Fruit fly (Drosophila melanogaster): ENCODE results near the gene CG9588.

Gene CG9588

dm6 chr3R:13686371-13687211 is 10.1 kb upstream of the CG9588 start, which contains the start of gene omd (continued):
- TF ChIP-seq unc-4 (GFP tag; IDR thresholded peaks at IDR 0.05; ENCODE audit: partially characterized antibody) (no peak), kni (GFP tag; optimal IDR thresholded peaks at IDR 0.05) (no peak), Dek (tag; optimal IDR thresholded peaks at IDR 0.05) (peak; percentile 52), Nf-YA (GFP tag; IDR thresholded peaks at IDR 0.05) (peak; percentile 68; the same call in 1 of the 2 replicates), caup (GFP tag; optimal IDR thresholded peaks at IDR 0.05; ENCODE audit: severe bottlenecking) (peak; percentile 77), Hand (GFP tag; optimal IDR thresholded peaks at IDR 0.05) (peak; percentile 41), NFAT (GFP tag; IDR thresholded peaks at IDR 0.05) (peak; percentile 37), sisA (GFP tag; IDR thresholded peaks at IDR 0.05) (no peak), CG8765 (GFP tag; IDR thresholded peaks at IDR 0.05) (no peak), cg (GFP tag; optimal IDR thresholded peaks at IDR 0.05) (peak; percentile 75), CG13424 (tag; optimal IDR thresholded peaks at IDR 0.05) (peak; percentile 55), CG2678 (tag; optimal IDR thresholded peaks at IDR 0.05) (no peak), Hmr (GFP tag; optimal IDR thresholded peaks at IDR 0.05) (peak; percentile 83), cad (GFP tag; optimal IDR thresholded peaks at IDR 0.05) (no peak), crp (GFP tag; optimal IDR thresholded peaks at IDR 0.05) (peak in 1 of 2 experiments; percentile 7), Sox100B (GFP tag; optimal IDR thresholded peaks at IDR 0.05) (peak; percentile 70), CG3838 (GFP tag; optimal IDR thresholded peaks at IDR 0.05) (peak; percentile 27), CG33557 (GFP tag; optimal IDR thresholded peaks at IDR 0.05) (peak; percentile 65), sens-2 (GFP tag; IDR thresholded peaks at IDR 0.05) (0 out of 2 replicates have a peak, but pooled peaks have one; percentile 30), Max (GFP tag; optimal IDR thresholded peaks at IDR 0.05) (peak; percentile 31), mld (GFP tag; IDR thresholded peaks at IDR 0.05; ENCODE audit: partially characterized antibody) (no peak), CG12219 (GFP tag; optimal IDR thresholded peaks at IDR 0.05) (peak; percentile 61), HHEX (GFP tag; optimal IDR thresholded peaks at IDR 0.05) (peak; percentile 66), CG7271 (tag; optimal IDR thresholded peaks at IDR 0.05) (no peak), Adf1 (GFP tag; IDR thresholded peaks at IDR 0.05) (peak; percentile 51; the same call in 1 of the 2 replicates), ranshi (GFP tag; IDR thresholded peaks at IDR 0.05) (peak; percentile 47; the same call in 1 of the 2 replicates), sd (tag; optimal IDR thresholded peaks at IDR 0.05) (no peak), Mes4 (GFP tag; optimal IDR thresholded peaks at IDR 0.05) (peak; percentile 45), CG6689 (GFP tag; IDR thresholded peaks at IDR 0.05) (peak; percentile 54; the same call in 1 of the 2 replicates), CG5953 (GFP tag; IDR thresholded peaks at IDR 0.05) (peak; percentile 46; the same call in 1 of the 2 replicates), Atf-2 (GFP tag; optimal IDR thresholded peaks at IDR 0.05) (peak; percentile 45), fu2 (GFP tag; optimal IDR thresholded peaks at IDR 0.05) (no peak), Neu2 (GFP tag; optimal IDR thresholded peaks at IDR 0.05; ENCODE audit: borderline replicate concordance) (no peak), CG34224 (GFP tag; IDR thresholded peaks at IDR 0.05; ENCODE audit: partially characterized antibody) (no peak), CG10366 (GFP tag; IDR thresholded peaks at IDR 0.05) (peak; percentile 47), HLH4C (GFP tag; IDR thresholded peaks at IDR 0.05; ENCODE audit: partially characterized antibody) (no peak), br (optimal IDR thresholded peaks at IDR 0.05) (no peak), ATbp (GFP tag; optimal IDR thresholded peaks at IDR 0.05) (peak; percentile 89), NK7.1 (GFP tag; optimal IDR thresholded peaks at IDR 0.05) (peak; percentile 53), tx (GFP tag; optimal IDR thresholded peaks at IDR 0.05) (peak; percentile 40), CG8359 (GFP tag; optimal IDR thresholded peaks at IDR 0.05; ENCODE audit: borderline replicate concordance) (peak; percentile 41), dimm (GFP tag; IDR thresholded peaks at IDR 0.05) (no peak), CG10543 (GFP tag; optimal IDR thresholded peaks at IDR 0.05) (peak; percentile 83), Tbp (GFP tag; optimal IDR thresholded peaks at IDR 0.05) (no peak), Rfx (GFP tag; IDR thresholded peaks at IDR 0.05) (peak; percentile 72), schlank (tag; optimal IDR thresholded peaks at IDR 0.05) (peak; percentile 58), CG10147 (GFP tag; optimal IDR thresholded peaks at IDR 0.05) (peak; percentile 44), CG30020 (tag; optimal IDR thresholded peaks at IDR 0.05) (no peak)
